Worm (Caenorhabditis elegans) whole organism, young adult: ENCODE data around the gene ccpp-6.

ENCODE experiments used
- C17E4.6 ChIP-seq: fragments of 200-800 bp; sonication (Bioruptor generic); IDR thresholded peaks from 2 replicates; pipeline ENCODE4 v1.3.6; 2022; ENCODE audit warnings: missing genetic modification reagents, missing genetic modification characterization, missing compliant biosample characterization
- K12H6.12 ChIP-seq: fragments of 200-800 bp; sonication (Bioruptor generic); optimal IDR thresholded peaks from 2 replicates; lab custom pipeline; 2018; ENCODE audit warnings: mild to moderate bottlenecking, missing genetic modification characterization, missing compliant biosample characterization
- Y53F4B.3 ChIP-seq: fragments of 200-800 bp; sonication (Bioruptor generic); IDR thresholded peaks from 2 replicates; pipeline ENCODE4 v1.3.6; 2022; ENCODE audit warnings: missing genetic modification reagents, missing genetic modification characterization, missing compliant biosample characterization
- akir-1 ChIP-seq: fragments of 200-800 bp; sonication (Bioruptor generic); optimal IDR thresholded peaks from 2 replicates; lab custom pipeline; 2018; ENCODE audit warnings: mild to moderate bottlenecking, missing genetic modification characterization, moderate library complexity, missing compliant biosample characterization
- aptf-2 ChIP-seq: fragments of 200-800 bp; sonication (Bioruptor generic); conservative IDR thresholded peaks from 2 replicates; pipeline ENCODE4 v1.3.6; 2022; ENCODE audit warnings: missing genetic modification reagents, missing genetic modification characterization, missing compliant biosample characterization
- aptf-3 ChIP-seq: fragments of 200-800 bp; sonication (Bioruptor generic); IDR thresholded peaks from 2 replicates; pipeline ENCODE4 v1.3.6; 2022; ENCODE audit warnings: missing genetic modification characterization, missing compliant biosample characterization
- lir-1 ChIP-seq: fragments of 200-800 bp; sonication (Bioruptor generic); conservative IDR thresholded peaks from 2 replicates; pipeline ENCODE4 v1.3.6; 2022; ENCODE audit warnings: missing genetic modification reagents, missing genetic modification characterization, missing compliant biosample characterization
- nhr-80 ChIP-seq: sonication (generic microtip); optimal IDR thresholded peaks from 2 replicates; lab custom pipeline; 2016; ENCODE audit warnings: missing genetic modification characterization, missing compliant biosample characterization
- pha-4 ChIP-seq: fragments of 150-350 bp; sonication (generic microtip); optimal IDR thresholded peaks from 2 replicates; lab custom pipeline; 2014; ENCODE audit warnings: missing biosample characterization, missing genetic modification reagents, missing genetic modification characterization
- snpc-1.3 ChIP-seq: sonication (generic microtip); optimal IDR thresholded peaks from 2 replicates; lab custom pipeline; 2017; ENCODE audit warnings: missing genetic modification characterization, mild to moderate bottlenecking, missing compliant biosample characterization, antibody characterized with exemption, moderate library complexity, missing genotype, missing genetic modification reagents; ENCODE audit not compliant: insufficient read depth
- unc-62 ChIP-seq: fragments of 150-350 bp; optimal IDR thresholded peaks from 2 replicates; lab custom pipeline; 2014; ENCODE audit warnings: missing biosample characterization, missing genetic modification reagents, missing genetic modification characterization
- ztf-6 ChIP-seq: fragments of 200-800 bp; sonication (Bioruptor generic); IDR thresholded peaks from 2 replicates; pipeline ENCODE4 v1.3.6; 2022; ENCODE audit warnings: missing genetic modification reagents, missing genetic modification characterization, missing compliant biosample characterization

ce11 chrII:5412467-5412866 lies 25.4 kb upstream of the ccpp-6 start, which contains the start of the genes EEED8.13 and EEED8.18:
- TF ChIP-seq C17E4.6 (GFP tag; lab: Robert Waterston, UW) (no peak), pha-4 (tag; lab: Kevin White, UChicago) (no peak), aptf-2 (GFP tag; lab: Robert Waterston, UW) (no peak), unc-62 (GFP tag; lab: Kevin White, UChicago) (no peak), lir-1 (GFP tag; lab: Robert Waterston, UW) (no peak), snpc-1.3 (tag; lab: Kevin White, UChicago) (no peak), ztf-6 (GFP tag; lab: Robert Waterston, UW) (no peak), nhr-80 (no peak), Y53F4B.3 (GFP tag; lab: Robert Waterston, UW) (no peak), akir-1 (GFP tag; lab: Kevin White, UChicago) (no peak), K12H6.12 (tag; lab: Kevin White, UChicago) (no peak), aptf-3 (GFP tag; lab: Robert Waterston, UW) (no peak)
